Worm (Caenorhabditis elegans) whole organism, L4 larva: Measurements from ENCODE around the gene K07C5.2.
A peak's percentile ranks its signal among the peaks of the same experiment; 100 is the strongest.

Source experiments
- D1046.2 ChIP-seq: fragments of 200-800 bp; sonication (Bioruptor generic); IDR thresholded peaks from 2 replicates; pipeline ENCODE4 v1.3.6; 2022; ENCODE audit warnings: missing genetic modification characterization, missing compliant biosample characterization
- F10B5.3 ChIP-seq: sonication (generic microtip); optimal IDR thresholded peaks from 2 replicates; lab custom pipeline; 2016; ENCODE audit warnings: mild to moderate bottlenecking, missing genetic modification characterization, missing compliant biosample characterization
- F37D6.2 ChIP-seq: sonication (generic microtip); optimal IDR thresholded peaks from 2 replicates; lab custom pipeline; 2016; ENCODE audit warnings: mild to moderate bottlenecking, missing genetic modification characterization, missing compliant biosample characterization
- F44E2.7 ChIP-seq: fragments of 200-800 bp; sonication (Bioruptor generic); IDR thresholded peaks from 2 replicates; pipeline ENCODE4 v2.1.2; 2022; ENCODE audit warnings: missing genetic modification characterization, missing compliant biosample characterization
- T20F7.1 ChIP-seq: fragments of 200-800 bp; sonication (Bioruptor generic); optimal IDR thresholded peaks from 2 replicates; lab custom pipeline; 2018; ENCODE audit warnings: mild to moderate bottlenecking, missing genetic modification characterization, missing compliant biosample characterization
- T26A8.4 ChIP-seq: fragments of 200-800 bp; sonication (Bioruptor generic); IDR thresholded peaks from 2 replicates; pipeline ENCODE4 v1.3.6; 2022; ENCODE audit warnings: missing genetic modification characterization, missing compliant biosample characterization
- Y105C5A.15 ChIP-seq: fragments of 200-800 bp; sonication (Bioruptor generic); IDR thresholded peaks from 2 replicates; pipeline ENCODE4 v1.3.6; 2022; ENCODE audit warnings: missing genetic modification characterization, missing compliant biosample characterization
- Y48G9A.11 ChIP-seq: fragments of 200-800 bp; sonication (Bioruptor generic); IDR thresholded peaks from 2 replicates; pipeline ENCODE4 v1.3.6; 2022; ENCODE audit warnings: missing genetic modification reagents, missing genetic modification characterization, missing compliant biosample characterization
- arid-1 ChIP-seq: fragments of 200-800 bp; sonication (Bioruptor generic); conservative IDR thresholded peaks from 2 replicates; pipeline ENCODE4 v1.3.6; 2022; ENCODE audit warnings: missing genetic modification reagents, missing genetic modification characterization, missing compliant biosample characterization
- ceh-20 ChIP-seq: fragments of 200-800 bp; sonication (Bioruptor generic); IDR thresholded peaks from 2 replicates; pipeline ENCODE4 v1.3.6; 2022; ENCODE audit warnings: missing genetic modification reagents, missing genetic modification characterization, missing compliant biosample characterization
- ceh-32 ChIP-seq: sonication (generic microtip); optimal IDR thresholded peaks from 2 replicates; lab custom pipeline; 2016; ENCODE audit warnings: mild to moderate bottlenecking, missing genetic modification characterization, missing compliant biosample characterization; ENCODE audit not compliant: poor library complexity
- ctbp-1 ChIP-seq: fragments of 200-800 bp; sonication (Bioruptor generic); IDR thresholded peaks from 2 replicates; pipeline ENCODE4 v1.3.6; 2022; ENCODE audit warnings: missing genetic modification reagents, missing genetic modification characterization, missing compliant biosample characterization
- daf-12 ChIP-seq: fragments of 150-350 bp; optimal IDR thresholded peaks from 2 replicates; lab custom pipeline; 2014; ENCODE audit warnings: missing biosample characterization, missing genetic modification reagents, missing genetic modification characterization
- daf-16 ChIP-seq, 3 experiments: sonication (generic microtip); optimal IDR thresholded peaks; 2 replicates each; lab custom pipeline; 2016 to 2017; ENCODE audit warnings: missing genetic modification characterization in 3 of 3, missing genetic modification reagents in 3 of 3, mild to moderate bottlenecking in 2 of 3, missing compliant biosample characterization in 2 of 3, missing biosample characterization in 1 of 3, moderate library complexity in 1 of 3
- daf-8 ChIP-seq: fragments of 200-800 bp; sonication (Bioruptor generic); IDR thresholded peaks from 2 replicates; pipeline ENCODE4 v1.3.6; 2022; ENCODE audit warnings: missing genetic modification characterization, missing compliant biosample characterization
- dmd-6 ChIP-seq: fragments of 200-800 bp; sonication (Bioruptor generic); IDR thresholded peaks from 2 replicates; pipeline ENCODE4 v1.3.6; 2022; ENCODE audit warnings: missing genetic modification reagents, missing genetic modification characterization, missing compliant biosample characterization
- dmd-8 ChIP-seq: fragments of 200-800 bp; sonication (Bioruptor generic); IDR thresholded peaks from 2 replicates; pipeline ENCODE4 v1.3.6; 2022; ENCODE audit warnings: missing genetic modification characterization, missing compliant biosample characterization
- dpl-1 ChIP-seq: fragments of 150-350 bp; optimal IDR thresholded peaks from 2 replicates; lab custom pipeline; 2014; ENCODE audit warnings: missing biosample characterization, missing genetic modification reagents, missing genetic modification characterization
- fkh-10 ChIP-seq: fragments of 150-350 bp; optimal IDR thresholded peaks from 2 replicates; lab custom pipeline; 2014; ENCODE audit warnings: missing biosample characterization, missing genetic modification reagents, missing genetic modification characterization
- hif-1 ChIP-seq, 2 experiments: sonication (generic microtip); optimal IDR thresholded peaks; 2 replicates each; lab custom pipeline; 2016 to 2017; ENCODE audit warnings: missing compliant biosample characterization in 2 of 2, missing genetic modification characterization in 2 of 2, missing genetic modification reagents in 2 of 2, missing genotype in 2 of 2, mild to moderate bottlenecking in 1 of 2
- hlh-11 ChIP-seq: fragments of 200-800 bp; sonication (Bioruptor generic); optimal IDR thresholded peaks from 2 replicates; lab custom pipeline; 2018; ENCODE audit warnings: mild to moderate bottlenecking, missing genetic modification characterization, missing compliant biosample characterization
- hmg-1.1 ChIP-seq: fragments of 200-800 bp; sonication (Bioruptor generic); IDR thresholded peaks from 2 replicates; pipeline ENCODE4 v1.3.6; 2022; ENCODE audit warnings: missing genetic modification reagents, missing genetic modification characterization, missing compliant biosample characterization
- lim-7 ChIP-seq: fragments of 200-800 bp; sonication (Bioruptor generic); IDR thresholded peaks from 2 replicates; pipeline ENCODE4 v1.3.6; 2022; ENCODE audit warnings: missing genetic modification characterization, missing compliant biosample characterization
- lin-1 ChIP-seq: fragments of 200-800 bp; sonication (Bioruptor generic); IDR thresholded peaks from 2 replicates; pipeline ENCODE4 v1.3.6; 2022; ENCODE audit warnings: missing genetic modification reagents, missing genetic modification characterization, missing compliant biosample characterization
- lin-29 ChIP-seq: fragments of 200-800 bp; sonication (Bioruptor generic); IDR thresholded peaks from 2 replicates; pipeline ENCODE4 v1.3.6; 2022; ENCODE audit warnings: missing genetic modification reagents, missing genetic modification characterization, missing compliant biosample characterization
- lin-38 ChIP-seq: fragments of 200-800 bp; sonication (Bioruptor generic); IDR thresholded peaks from 2 replicates; pipeline ENCODE4 v1.3.6; 2022; ENCODE audit warnings: missing genetic modification reagents, missing genetic modification characterization, missing compliant biosample characterization
- lsy-2 ChIP-seq, 2 experiments: fragments of 150-350 bp in 1 of 2; sonication (generic microtip) in 1 of 2; optimal IDR thresholded peaks; 2 replicates each; lab custom pipeline; 2014 to 2017; ENCODE audit warnings: missing biosample characterization in 2 of 2, missing genetic modification characterization in 2 of 2
- madf-5 ChIP-seq, 2 experiments: fragments of 200-800 bp; sonication (Bioruptor generic); IDR thresholded peaks; 2 replicates each; pipeline ENCODE4 v1.3.6; 2022; ENCODE audit warnings: missing compliant biosample characterization in 2 of 2, missing genetic modification characterization in 2 of 2
- mdt-29 ChIP-seq: fragments of 200-800 bp; sonication (Bioruptor generic); IDR thresholded peaks from 2 replicates; pipeline ENCODE4 v1.3.6; 2022; ENCODE audit warnings: missing genetic modification reagents, missing genetic modification characterization, missing compliant biosample characterization
- mep-1 ChIP-seq: fragments of 150-350 bp; sonication (generic microtip); optimal IDR thresholded peaks from 3 replicates; lab custom pipeline; 2014; ENCODE audit warnings: missing biosample characterization, missing genetic modification characterization
- mes-2 ChIP-seq: sonication (generic microtip); optimal IDR thresholded peaks from 2 replicates; lab custom pipeline; 2016; ENCODE audit warnings: missing genotype, mild to moderate bottlenecking, missing genetic modification characterization, missing compliant biosample characterization; ENCODE audit not compliant: poor library complexity, severe bottlenecking
- mxl-3 ChIP-seq: fragments of 200-800 bp; sonication (Bioruptor generic); optimal IDR thresholded peaks from 2 replicates; lab custom pipeline; 2018; ENCODE audit warnings: mild to moderate bottlenecking, missing genetic modification characterization, missing compliant biosample characterization
- nhr-48 ChIP-seq: sonication (generic microtip); optimal IDR thresholded peaks from 2 replicates; lab custom pipeline; 2016; ENCODE audit warnings: mild to moderate bottlenecking, missing genetic modification characterization, missing compliant biosample characterization
- nhr-6 ChIP-seq: fragments of 150-350 bp; optimal IDR thresholded peaks from 2 replicates; lab custom pipeline; 2014; ENCODE audit warnings: missing biosample characterization, missing genetic modification characterization
- php-3 ChIP-seq: fragments of 200-800 bp; sonication (Bioruptor generic); IDR thresholded peaks from 2 replicates; pipeline ENCODE4 v1.3.6; 2022; ENCODE audit warnings: missing genetic modification reagents, missing genetic modification characterization, missing compliant biosample characterization
- rbr-2 ChIP-seq: sonication (generic microtip); optimal IDR thresholded peaks from 2 replicates; lab custom pipeline; 2016; ENCODE audit warnings: missing genotype, missing genetic modification characterization, missing compliant biosample characterization
- saeg-2 ChIP-seq: fragments of 200-800 bp; sonication (Bioruptor generic); IDR thresholded peaks from 2 replicates; pipeline ENCODE4 v1.3.6; 2022; ENCODE audit warnings: missing genetic modification reagents, missing genetic modification characterization, missing compliant biosample characterization
- set-16 ChIP-seq: fragments of 200-800 bp; sonication (Bioruptor generic); IDR thresholded peaks from 2 replicates; pipeline ENCODE4 v1.3.6; 2022; ENCODE audit warnings: missing genetic modification reagents, missing genetic modification characterization, missing compliant biosample characterization
- snpc-1.2 ChIP-seq: fragments of 200-800 bp; sonication (Bioruptor generic); IDR thresholded peaks from 2 replicates; pipeline ENCODE4 v1.3.6; 2022; ENCODE audit warnings: missing genetic modification reagents, missing genetic modification characterization, missing compliant biosample characterization
- spr-1 ChIP-seq: sonication (generic microtip); optimal IDR thresholded peaks from 2 replicates; lab custom pipeline; 2016; ENCODE audit warnings: mild to moderate bottlenecking, missing genetic modification characterization, missing compliant biosample characterization
- spr-3 ChIP-seq: fragments of 200-800 bp; sonication (Bioruptor generic); optimal IDR thresholded peaks from 2 replicates; lab custom pipeline; 2018; ENCODE audit warnings: mild to moderate bottlenecking, missing genetic modification characterization, missing compliant biosample characterization
- tag-97 ChIP-seq: fragments of 200-800 bp; sonication (Bioruptor generic); IDR thresholded peaks from 2 replicates; pipeline ENCODE4 v1.3.6; 2022; ENCODE audit warnings: missing genetic modification characterization, missing compliant biosample characterization
- tra-1 ChIP-seq: fragments of 200-800 bp; sonication (Bioruptor generic); IDR thresholded peaks from 2 replicates; pipeline ENCODE4 v1.3.6; 2022; ENCODE audit warnings: missing genetic modification reagents, missing genetic modification characterization, missing compliant biosample characterization
- vab-7 ChIP-seq: fragments of 200-800 bp; sonication (Bioruptor generic); IDR thresholded peaks from 2 replicates; pipeline ENCODE4 v1.3.6; 2022; ENCODE audit warnings: missing genetic modification reagents, missing genetic modification characterization, missing compliant biosample characterization
- zag-1 ChIP-seq: fragments of 150-350 bp; optimal IDR thresholded peaks from 2 replicates; lab custom pipeline; 2014; ENCODE audit warnings: missing biosample characterization, missing genetic modification characterization
- zip-11 ChIP-seq: fragments of 200-800 bp; sonication (Bioruptor generic); IDR thresholded peaks from 2 replicates; pipeline ENCODE4 v1.3.6; 2022; ENCODE audit warnings: missing genetic modification characterization, missing compliant biosample characterization
- ztf-7 ChIP-seq: fragments of 150-350 bp; optimal IDR thresholded peaks from 2 replicates; lab custom pipeline; 2014; ENCODE audit warnings: missing biosample characterization, missing genetic modification characterization

K07C5.2 gene

ce11 chrV:10338305-10338992 is 851 bp upstream of the K07C5.2 start, which contains the start of gene arx-2 (continued):
- TF ChIP-seq T26A8.4 (GFP tag; lab: Robert Waterston, UW) (no peak), daf-16 (GFP tag; optimal IDR thresholded peaks at IDR 0.05; lab: Kevin White, UChicago) (no peak), daf-16 (tag; optimal IDR thresholded peaks at IDR 0.05; lab: Kevin White, UChicago) (no peak), lin-1 (GFP tag; lab: Robert Waterston, UW) (no peak), arid-1 (no peak), hmg-1.1 (no peak), fkh-10 (GFP tag; lab: Kevin White, UChicago) (no peak), ztf-7 (tag; lab: Kevin White, UChicago) (no peak), tag-97 (GFP tag; lab: Robert Waterston, UW) (no peak), lim-7 (no peak), daf-12 (tag; lab: Kevin White, UChicago) (no peak), mes-2 (tag; lab: Kevin White, UChicago) (peak; percentile 62), spr-3 (GFP tag; lab: Kevin White, UChicago) (no peak), dmd-6 (GFP tag; lab: Robert Waterston, UW) (no peak), zag-1 (no peak), lin-38 (peak; percentile 87), ctbp-1 (GFP tag; lab: Robert Waterston, UW) (no peak), dmd-8 (no peak), F44E2.7 (GFP tag; lab: Robert Waterston, UW) (no peak), ceh-32 (tag; lab: Kevin White, UChicago) (no peak), spr-1 (tag; lab: Kevin White, UChicago) (no peak), daf-8 (GFP tag; lab: Robert Waterston, UW) (no peak), D1046.2 (GFP tag; lab: Robert Waterston, UW) (no peak)
- TF ChIP-seq, all 104 proteins: peak for 11

ce11 chrV:10341905-10342328 is 2.6 kb downstream of the K07C5.2 start, which contains the start of gene K07C5.13:
Gene K07C5.13 (plus strand): TSS chrV:10342055.
- TF ChIP-seq madf-5 (GFP tag; IDR thresholded peaks at IDR 0.05; lab: Robert Waterston, UW): peak in 1 of 2 experiments; percentile 83; a peak in 1 of 4 replicates
- peak; percentile 54 for TF ChIP-seq mxl-3
- TF ChIP-seq lin-29: peak; percentile 92
- 0 out of 2 replicates have a peak, but pooled peaks have one; percentile 11 for TF ChIP-seq Y105C5A.15 (GFP tag; lab: Robert Waterston, UW)
- TF ChIP-seq hif-1 (tag; optimal IDR thresholded peaks at IDR 0.05; lab: Kevin White, UChicago): peak; percentile 16 to 30
- peak; percentile 95 for TF ChIP-seq T26A8.4 (GFP tag; lab: Robert Waterston, UW)
- TF ChIP-seq tra-1 (GFP tag; lab: Robert Waterston, UW): peak; percentile 94
- peak; percentile 32 for TF ChIP-seq mep-1
- TF ChIP-seq ctbp-1 (GFP tag; lab: Robert Waterston, UW): peak; percentile 91
- TF ChIP-seq dpl-1 (GFP tag; lab: Kevin White, UChicago): peak; percentile 47
- TF ChIP-seq F37D6.2 (tag; lab: Kevin White, UChicago): peak; percentile 67
- peak; percentile 95 for TF ChIP-seq ceh-20
- TF ChIP-seq rbr-2 (tag; lab: Kevin White, UChicago): peak; percentile 80
- TF ChIP-seq lin-38: peak; percentile 92
- peak; percentile 89 for TF ChIP-seq arid-1
- peak; percentile 55 for TF ChIP-seq F10B5.3 (tag; lab: Kevin White, UChicago)
- 0 out of 2 replicates have a peak, but pooled peaks have one; percentile 46 for TF ChIP-seq lim-7
- peak; percentile 90 for TF ChIP-seq hmg-1.1
- peak; percentile 0 for TF ChIP-seq nhr-6
- TF ChIP-seq nhr-48 (tag; lab: Kevin White, UChicago): peak; percentile 95
- peak; percentile 82 for TF ChIP-seq snpc-1.2 (GFP tag; lab: Robert Waterston, UW)
- peak; percentile 89 for TF ChIP-seq mdt-29 (GFP tag; lab: Robert Waterston, UW)
- TF ChIP-seq hlh-11 (tag; lab: Kevin White, UChicago): peak; percentile 88
- TF ChIP-seq php-3 (GFP tag; lab: Robert Waterston, UW): peak; percentile 91
- TF ChIP-seq zip-11 (GFP tag; lab: Robert Waterston, UW): 0 out of 2 replicates have a peak, but pooled peaks have one; percentile 23
- TF ChIP-seq D1046.2 (GFP tag; lab: Robert Waterston, UW): peak; percentile 89
- TF ChIP-seq Y48G9A.11 (GFP tag; lab: Robert Waterston, UW): peak; percentile 89
- peak; percentile 78 for TF ChIP-seq vab-7 (GFP tag; lab: Robert Waterston, UW)
- peak; percentile 65 for TF ChIP-seq T20F7.1 (GFP tag; lab: Kevin White, UChicago)
- peak in 1 of 2 experiments; percentile 21 for TF ChIP-seq lsy-2 (tag; optimal IDR thresholded peaks at IDR 0.05; lab: Kevin White, UChicago)
- TF ChIP-seq saeg-2 (GFP tag; lab: Robert Waterston, UW): peak; percentile 90
- peak; percentile 63 for TF ChIP-seq set-16 (GFP tag; lab: Robert Waterston, UW)
